Fruit fly (Drosophila melanogaster) whole organism, embryonic: ENCODE data around the gene CG31327.

Source experiments
- Ada2b ChIP-seq: fragments of 200-800 bp; sonication (Bioruptor generic); IDR thresholded peaks from 2 replicates; pipeline ENCODE4 v1.3.6; 2022; ENCODE audit warnings: missing biosample characterization, missing genetic modification characterization
- Atf6 ChIP-seq: fragments of 200-800 bp; sonication (Bioruptor generic); IDR thresholded peaks from 2 replicates; pipeline ENCODE4 v1.3.6; 2022; ENCODE audit warnings: missing biosample characterization, missing genetic modification characterization
- B-H1 ChIP-seq: fragments of 200-800 bp; sonication (Bioruptor generic); IDR thresholded peaks from 3 replicates; pipeline ENCODE4 v1.3.6; 2022; ENCODE audit warnings: missing biosample characterization, missing genetic modification characterization
- CG11093 ChIP-seq: fragments of 200-800 bp; sonication (Bioruptor generic); IDR thresholded peaks from 3 replicates; pipeline ENCODE4 v1.3.6; 2022; ENCODE audit warnings: missing biosample characterization, missing genetic modification characterization
- CG12299 ChIP-seq: fragments of 200-800 bp; sonication (Bioruptor generic); optimal IDR thresholded peaks from 2 replicates; lab custom pipeline; 2018; ENCODE audit warnings: missing biosample characterization, mild to moderate bottlenecking, missing genetic modification characterization
- CG12744 ChIP-seq: fragments of 200-800 bp; sonication (Bioruptor generic); optimal IDR thresholded peaks from 2 replicates; lab custom pipeline; 2016; ENCODE audit warnings: missing biosample characterization, missing genetic modification characterization
- CG17359 ChIP-seq: fragments of 200-800 bp; sonication (Bioruptor generic); optimal IDR thresholded peaks from 3 replicates; lab custom pipeline; 2018; ENCODE audit warnings: missing biosample characterization, mild to moderate bottlenecking, missing genetic modification characterization, moderate library complexity
- CG17385 ChIP-seq: fragments of 200-800 bp; sonication (Bioruptor generic); optimal IDR thresholded peaks from 3 replicates; lab custom pipeline; 2018; ENCODE audit warnings: missing biosample characterization, mild to moderate bottlenecking, missing genetic modification characterization
- CG34376 ChIP-seq: fragments of 200-800 bp; sonication (Bioruptor generic); optimal IDR thresholded peaks from 2 replicates; lab custom pipeline; 2018; ENCODE audit warnings: missing biosample characterization, mild to moderate bottlenecking, missing genetic modification characterization
- CG6654 ChIP-seq: fragments of 200-800 bp; sonication (Bioruptor generic); optimal IDR thresholded peaks from 2 replicates; lab custom pipeline; 2017; ENCODE audit warnings: missing biosample characterization, mild to moderate bottlenecking, missing genetic modification characterization
- CG8359 ChIP-seq: fragments of 200-800 bp; sonication (Bioruptor generic); optimal IDR thresholded peaks from 2 replicates; lab custom pipeline; 2017; ENCODE audit warnings: missing biosample characterization, mild to moderate bottlenecking, missing genetic modification characterization, borderline replicate concordance
- CG9609 ChIP-seq: fragments of 200-800 bp; sonication (Bioruptor generic); optimal IDR thresholded peaks from 3 replicates; lab custom pipeline; 2016; ENCODE audit warnings: missing biosample characterization, missing genetic modification characterization
- CHES-1-like ChIP-seq: fragments of 200-800 bp; sonication (Bioruptor generic); optimal IDR thresholded peaks from 2 replicates; lab custom pipeline; 2016; ENCODE audit warnings: missing biosample characterization, missing genetic modification characterization
- Dfd ChIP-seq, 2 experiments: fragments of >200 bp; optimal IDR thresholded peaks; 2 replicates each; lab custom pipeline; 2017; ENCODE audit warnings: missing biosample characterization in 2 of 2, missing genetic modification characterization in 2 of 2
- Hand ChIP-seq: fragments of 200-800 bp; sonication (Bioruptor generic); optimal IDR thresholded peaks from 2 replicates; lab custom pipeline; 2017; ENCODE audit warnings: mild to moderate bottlenecking, missing biosample characterization, missing genetic modification reagents, missing genetic modification characterization
- Jarid2 ChIP-seq: fragments of 200-800 bp; sonication (Bioruptor generic); optimal IDR thresholded peaks from 3 replicates; lab custom pipeline; 2017; ENCODE audit warnings: mild to moderate bottlenecking, missing biosample characterization, missing genetic modification reagents, missing genetic modification characterization
- Kr ChIP-seq: fragments of 200-800 bp; sonication (Bioruptor generic); optimal IDR thresholded peaks from 2 replicates; lab custom pipeline; 2017; ENCODE audit warnings: missing biosample characterization, mild to moderate bottlenecking, missing genetic modification characterization
- Mes4 ChIP-seq: fragments of 200-800 bp; sonication (Bioruptor generic); optimal IDR thresholded peaks from 2 replicates; lab custom pipeline; 2016; ENCODE audit warnings: missing biosample characterization, missing genetic modification characterization
- NC2α ChIP-seq: fragments of 200-800 bp; sonication (Bioruptor generic); optimal IDR thresholded peaks from 2 replicates; lab custom pipeline; 2016; ENCODE audit warnings: missing biosample characterization, missing genetic modification characterization
- NK7.1 ChIP-seq: fragments of 200-800 bp; sonication (Bioruptor generic); optimal IDR thresholded peaks from 3 replicates; lab custom pipeline; 2016; ENCODE audit warnings: missing biosample characterization, missing genetic modification characterization
- Nf-YA ChIP-seq: fragments of 200-800 bp; sonication (Bioruptor generic); IDR thresholded peaks from 2 replicates; pipeline ENCODE4 v1.3.6; 2022; ENCODE audit warnings: missing biosample characterization, missing genetic modification characterization
- Oli ChIP-seq: fragments of 200-800 bp; sonication (Bioruptor generic); optimal IDR thresholded peaks from 2 replicates; lab custom pipeline; 2018; ENCODE audit warnings: missing biosample characterization, mild to moderate bottlenecking, missing genetic modification characterization, moderate library complexity
- Poxn ChIP-seq: fragments of 200-800 bp; sonication (Bioruptor generic); IDR thresholded peaks from 2 replicates; pipeline ENCODE4 v1.3.6; 2022; ENCODE audit warnings: missing biosample characterization, missing genetic modification characterization
- Ssrp ChIP-seq: fragments of 200-800 bp; sonication (Bioruptor generic); optimal IDR thresholded peaks from 2 replicates; lab custom pipeline; 2018; ENCODE audit warnings: missing biosample characterization, mild to moderate bottlenecking, missing genetic modification characterization, moderate library complexity
- Tbp ChIP-seq: fragments of >200 bp; optimal IDR thresholded peaks from 2 replicates; lab custom pipeline; 2018; ENCODE audit warnings: missing biosample characterization, missing genetic modification characterization
- Trl ChIP-seq, 3 experiments: fragments of >200 bp in 2 of 3; fragments of 200-800 bp in 1 of 3; sonication (Bioruptor generic) in 1 of 3; optimal IDR thresholded peaks; 2 replicates in 1 of 3; 3 replicates in 2 of 3; lab custom pipeline; 2016 to 2017; ENCODE audit warnings: missing biosample characterization in 1 of 3, missing genetic modification characterization in 1 of 3
- bigmax ChIP-seq: fragments of 200-800 bp; sonication (Bioruptor generic); optimal IDR thresholded peaks from 2 replicates; lab custom pipeline; 2018; ENCODE audit warnings: missing biosample characterization, mild to moderate bottlenecking, missing genetic modification characterization
- bowl ChIP-seq: fragments of 200-800 bp; sonication (Bioruptor generic); IDR thresholded peaks from 2 replicates; pipeline ENCODE4 v1.3.6; 2022; ENCODE audit warnings: missing biosample characterization, missing genetic modification characterization
- br ChIP-seq: fragments of >200 bp; optimal IDR thresholded peaks from 2 replicates; lab custom pipeline; 2017
- btn ChIP-seq: fragments of 200-800 bp; sonication (Bioruptor generic); optimal IDR thresholded peaks from 2 replicates; lab custom pipeline; 2016; ENCODE audit warnings: missing biosample characterization, missing genetic modification characterization
- croc ChIP-seq: fragments of 200-800 bp; sonication (Bioruptor generic); conservative IDR thresholded peaks from 3 replicates; pipeline ENCODE4 v1.3.6; 2022; ENCODE audit warnings: missing biosample characterization, missing genetic modification characterization
- disco-r ChIP-seq: fragments of 200-800 bp; sonication (Bioruptor generic); optimal IDR thresholded peaks from 2 replicates; lab custom pipeline; 2016; ENCODE audit warnings: missing biosample characterization, missing genetic modification characterization
- exex ChIP-seq: fragments of 200-800 bp; sonication (Bioruptor generic); optimal IDR thresholded peaks from 4 replicates; lab custom pipeline; 2018; ENCODE audit warnings: missing biosample characterization, mild to moderate bottlenecking, missing genetic modification characterization, moderate library complexity
- fu2 ChIP-seq: fragments of 200-800 bp; sonication (Bioruptor generic); optimal IDR thresholded peaks from 2 replicates; lab custom pipeline; 2016; ENCODE audit warnings: missing biosample characterization, missing genetic modification characterization
- gem ChIP-seq: fragments of 200-800 bp; sonication (Bioruptor generic); optimal IDR thresholded peaks from 2 replicates; lab custom pipeline; 2019; ENCODE audit warnings: missing biosample characterization, mild to moderate bottlenecking, missing genetic modification characterization, moderate library complexity
- gfzf ChIP-seq: fragments of 200-800 bp; sonication (Bioruptor generic); optimal IDR thresholded peaks from 2 replicates; lab custom pipeline; 2016; ENCODE audit warnings: missing biosample characterization, mild to moderate bottlenecking, missing genetic modification characterization, moderate library complexity
- her ChIP-seq: fragments of 200-800 bp; sonication (Bioruptor generic); optimal IDR thresholded peaks from 2 replicates; lab custom pipeline; 2016; ENCODE audit warnings: missing biosample characterization, missing genetic modification characterization
- kay ChIP-seq: fragments of 200-800 bp; sonication (Bioruptor generic); optimal IDR thresholded peaks from 2 replicates; lab custom pipeline; 2016; ENCODE audit warnings: missing biosample characterization, missing genetic modification characterization
- luna ChIP-seq: fragments of 200-800 bp; sonication (Bioruptor generic); optimal IDR thresholded peaks from 2 replicates; lab custom pipeline; 2016; ENCODE audit warnings: missing biosample characterization, missing genetic modification characterization
- mld ChIP-seq: fragments of 200-800 bp; sonication (Bioruptor generic); IDR thresholded peaks from 3 replicates; pipeline ENCODE4 v1.3.6; 2022; ENCODE audit warnings: missing biosample characterization, missing genetic modification characterization; ENCODE audit not compliant: partially characterized antibody
- pita ChIP-seq: fragments of 200-800 bp; sonication (Bioruptor generic); optimal IDR thresholded peaks from 2 replicates; lab custom pipeline; 2017; ENCODE audit warnings: missing biosample characterization, mild to moderate bottlenecking, missing genetic modification characterization
- repo ChIP-seq: fragments of 200-800 bp; sonication (Bioruptor generic); optimal IDR thresholded peaks from 2 replicates; lab custom pipeline; 2016; ENCODE audit warnings: missing biosample characterization, missing genetic modification characterization
- run ChIP-seq: fragments of 200-800 bp; sonication (Bioruptor generic); optimal IDR thresholded peaks from 3 replicates; lab custom pipeline; 2018; ENCODE audit warnings: missing biosample characterization, mild to moderate bottlenecking, missing genetic modification characterization
- sna ChIP-seq: fragments of 200-800 bp; sonication (Bioruptor generic); IDR thresholded peaks from 2 replicates; pipeline ENCODE4 v1.3.6; 2022; ENCODE audit warnings: missing biosample characterization, missing genetic modification characterization; ENCODE audit not compliant: partially characterized antibody
- sob ChIP-seq: fragments of 200-800 bp; sonication (Bioruptor generic); IDR thresholded peaks from 2 replicates; pipeline ENCODE4 v1.3.6; 2022; ENCODE audit warnings: missing biosample characterization, missing genetic modification characterization
- tgo ChIP-seq: fragments of 200-800 bp; sonication (Bioruptor generic); IDR thresholded peaks from 3 replicates; pipeline ENCODE4 v1.3.6; 2022; ENCODE audit warnings: missing biosample characterization, missing genetic modification characterization
- toy ChIP-seq: fragments of 200-800 bp; sonication (Bioruptor generic); IDR thresholded peaks from 2 replicates; pipeline ENCODE4 v1.3.6; 2022; ENCODE audit warnings: missing biosample characterization, missing genetic modification characterization
- trem ChIP-seq: fragments of 200-800 bp; optimal IDR thresholded peaks from 3 replicates; lab custom pipeline; 2019; ENCODE audit warnings: missing biosample characterization, mild to moderate bottlenecking, missing genetic modification characterization, moderate library complexity
- unpg ChIP-seq: fragments of 200-800 bp; sonication (Bioruptor generic); optimal IDR thresholded peaks from 3 replicates; lab custom pipeline; 2018; ENCODE audit warnings: missing biosample characterization, mild to moderate bottlenecking, missing genetic modification characterization, moderate library complexity
- wek ChIP-seq: fragments of 200-800 bp; sonication (Bioruptor generic); optimal IDR thresholded peaks from 3 replicates; lab custom pipeline; 2018; ENCODE audit warnings: missing biosample characterization, mild to moderate bottlenecking, missing genetic modification characterization, moderate library complexity
- zfh1 ChIP-seq: fragments of 200-800 bp; sonication (Bioruptor generic); IDR thresholded peaks from 3 replicates; pipeline ENCODE4 v1.3.6; 2022; ENCODE audit warnings: missing biosample characterization, missing genetic modification characterization

The CG31327 gene

dm6 chr3R:14122347-14122812, 37.7 kb downstream of the CG31327 start, which contains the start of the genes Abi and twf (continued):
- TF ChIP-seq unpg (GFP tag; lab: Kevin White, UChicago), result peak; percentile 59
- no peak for TF ChIP-seq Trl (optimal IDR thresholded peaks at IDR 0.05; lab: Kevin White, UChicago)
- peak; percentile 27 for TF ChIP-seq Trl (GFP tag; optimal IDR thresholded peaks at IDR 0.05; lab: Kevin White, UChicago)
- peak; percentile 35; the same call in 1 of the 2 replicates for TF ChIP-seq Ada2b (GFP tag; lab: Robert Waterston, UW)
- peak; percentile 45 for TF ChIP-seq CG9609 (GFP tag; lab: Kevin White, UChicago)
- peak; percentile 33 for TF ChIP-seq CG12744 (GFP tag; lab: Kevin White, UChicago)
- peak; percentile 40; the same call in 1 of the 2 replicates for TF ChIP-seq Nf-YA (GFP tag; lab: Robert Waterston, UW)
- TF ChIP-seq CHES-1-like (GFP tag; lab: Kevin White, UChicago), result peak; percentile 4
- no peak for TF ChIP-seq Dfd (GFP tag; optimal IDR thresholded peaks at IDR 0.05; lab: Kevin White, UChicago)
- no peak for TF ChIP-seq mld (GFP tag; lab: Robert Waterston, UW)
- no peak for TF ChIP-seq repo
- TF ChIP-seq tgo (GFP tag; lab: Robert Waterston, UW), result peak; percentile 67
- peak; percentile 31 for TF ChIP-seq her
- TF ChIP-seq NC2α (GFP tag; lab: Kevin White, UChicago), result no peak
- peak; percentile 75 for TF ChIP-seq trem (tag; lab: Kevin White, UChicago)
- peak; percentile 81 for TF ChIP-seq gem (tag; lab: Kevin White, UChicago)
- peak; percentile 62 for TF ChIP-seq CG17385 (GFP tag; lab: Kevin White, UChicago)
- TF ChIP-seq Mes4 (GFP tag; lab: Kevin White, UChicago), result peak; percentile 22
- no peak; the same call in 2 of the 3 replicates for TF ChIP-seq croc (GFP tag; lab: Robert Waterston, UW)
- TF ChIP-seq Ssrp (tag; lab: Kevin White, UChicago), result peak; percentile 56
- TF ChIP-seq luna, result no peak
- TF ChIP-seq Poxn (GFP tag; lab: Robert Waterston, UW), result no peak
- TF ChIP-seq Hand (GFP tag; lab: Kevin White, UChicago), result no peak
- peak; percentile 85 for TF ChIP-seq kay
- no peak for TF ChIP-seq wek (GFP tag; lab: Kevin White, UChicago)
- TF ChIP-seq gfzf (GFP tag; lab: Kevin White, UChicago), result peak; percentile 75
- TF ChIP-seq Tbp (GFP tag; lab: Kevin White, UChicago), result no peak
- no peak for TF ChIP-seq CG8359 (GFP tag; lab: Kevin White, UChicago)
- no peak for TF ChIP-seq pita (GFP tag; lab: Kevin White, UChicago)
- peak; percentile 61 for TF ChIP-seq CG17359 (tag; lab: Kevin White, UChicago)
- TF ChIP-seq br, result no peak
- TF ChIP-seq disco-r (GFP tag; lab: Kevin White, UChicago), result no peak
- TF ChIP-seq Jarid2 (GFP tag; lab: Kevin White, UChicago), result no peak
- peak; percentile 56 for TF ChIP-seq CG34376 (GFP tag; lab: Kevin White, UChicago)
- TF ChIP-seq CG11093 (GFP tag; lab: Robert Waterston, UW), result no peak
- no peak for TF ChIP-seq btn (GFP tag; lab: Kevin White, UChicago)
- TF ChIP-seq NK7.1 (GFP tag; lab: Kevin White, UChicago), result no peak
- TF ChIP-seq B-H1 (GFP tag; lab: Robert Waterston, UW), result no peak; the same call in 2 of the 3 replicates
- peak; percentile 74 for TF ChIP-seq fu2 (GFP tag; lab: Kevin White, UChicago)
- TF ChIP-seq Atf6 (GFP tag; lab: Robert Waterston, UW), result peak; percentile 65
- TF ChIP-seq CG6654 (GFP tag; lab: Kevin White, UChicago), result no peak
- TF ChIP-seq bigmax (GFP tag; lab: Kevin White, UChicago), result no peak
- TF ChIP-seq Oli (tag; lab: Kevin White, UChicago), result peak; percentile 47
- no peak for TF ChIP-seq bowl
- TF ChIP-seq sna (GFP tag; lab: Robert Waterston, UW), result no peak
- TF ChIP-seq exex (tag; lab: Kevin White, UChicago), result peak; percentile 6
- TF ChIP-seq zfh1, result peak; percentile 71; the same call in 2 of the 3 replicates
- TF ChIP-seq run, result no peak
- no peak for TF ChIP-seq toy (GFP tag; lab: Robert Waterston, UW)
- peak; percentile 20 for TF ChIP-seq CG12299 (tag; lab: Kevin White, UChicago)
- TF ChIP-seq sob (GFP tag; lab: Robert Waterston, UW), result peak; percentile 80
- TF ChIP-seq Kr (GFP tag; lab: Kevin White, UChicago), result no peak
